Fruit fly (Drosophila melanogaster): ENCODE measurements around the gene Sugb.

- no peak for TF ChIP-seq usp (GFP tag; optimal IDR thresholded peaks at IDR 0.05)
- no peak for TF ChIP-seq pan (optimal IDR thresholded peaks at IDR 0.05)
- TF ChIP-seq psq (optimal IDR thresholded peaks at IDR 0.05) = no peak
- TF ChIP-seq Dll (optimal IDR thresholded peaks at IDR 0.05) = no peak
- TF ChIP-seq CG8478 (optimal IDR thresholded peaks at IDR 0.05) = no peak
Observed at dm6 chr3L:11678313-11678817, 5.4 kb upstream of the Sugb start.
